Worm (Caenorhabditis elegans): ENCODE measurements around the gene perm-2.

The perm-2 gene

ce11 chrIV:1093870-1094564 lies 32.6 kb upstream of the perm-2 start, which contains the start of the genes cct-8 and Y55F3AR.2 (continued):
- peak; percentile 97 for TF ChIP-seq mab-5 (tag; optimal IDR thresholded peaks at IDR 0.05)
- TF ChIP-seq skn-1 (tag; optimal IDR thresholded peaks at IDR 0.05), result peak; percentile 77
- peak; percentile 96 for TF ChIP-seq Y55F3AM.14 (GFP tag; optimal IDR thresholded peaks at IDR 0.05)
- peak; percentile 98 for TF ChIP-seq crh-2 (tag; optimal IDR thresholded peaks at IDR 0.05)
- no peak for TF ChIP-seq nhr-11 (tag; optimal IDR thresholded peaks at IDR 0.05)
- peak; percentile 92 for TF ChIP-seq nhr-10 (tag; optimal IDR thresholded peaks at IDR 0.05)

ce11 chrIV:1096154-1096553 lies 30.4 kb upstream of the perm-2 start:
- no peak for TF ChIP-seq lin-13 (GFP tag; optimal IDR thresholded peaks at IDR 0.05)
- no peak for TF ChIP-seq nhr-23 (tag; optimal IDR thresholded peaks at IDR 0.05)
- no peak for TF ChIP-seq ztf-4 (tag; optimal IDR thresholded peaks at IDR 0.05)
- TF ChIP-seq mab-5 (tag; optimal IDR thresholded peaks at IDR 0.05), result no peak
- no peak for TF ChIP-seq sma-3 (GFP tag; optimal IDR thresholded peaks at IDR 0.05)
- no peak for TF ChIP-seq gmeb-1 (tag; optimal IDR thresholded peaks at IDR 0.05)
- no peak for TF ChIP-seq ama-1 (optimal IDR thresholded peaks at IDR 0.05)
- no peak for TF ChIP-seq nhr-6 (tag; optimal IDR thresholded peaks at IDR 0.05)
- no peak for TF ChIP-seq unc-39 (tag; optimal IDR thresholded peaks at IDR 0.05)
- TF ChIP-seq nhr-25 (tag; optimal IDR thresholded peaks at IDR 0.05), result no peak
- TF ChIP-seq lin-11 (tag; optimal IDR thresholded peaks at IDR 0.05), result no peak
- TF ChIP-seq nhr-11 (tag; optimal IDR thresholded peaks at IDR 0.05), result no peak
- no peak for TF ChIP-seq mbf-1 (tag; optimal IDR thresholded peaks at IDR 0.05)
- TF ChIP-seq nhr-237 (tag; optimal IDR thresholded peaks at IDR 0.05), result no peak
- no peak for TF ChIP-seq nhr-77 (tag; optimal IDR thresholded peaks at IDR 0.05)
- no peak for TF ChIP-seq unc-62 (GFP tag; optimal IDR thresholded peaks at IDR 0.05)
- TF ChIP-seq fos-1 (tag; optimal IDR thresholded peaks at IDR 0.05), result no peak
- no peak for TF ChIP-seq ceh-82 (tag; optimal IDR thresholded peaks at IDR 0.05)
- TF ChIP-seq egl-27 (tag; optimal IDR thresholded peaks at IDR 0.05), result no peak
- TF ChIP-seq aly-2 (tag; optimal IDR thresholded peaks at IDR 0.05), result no peak

- TF ChIP-seq egl-27 (tag; optimal IDR thresholded peaks at IDR 0.05), result no peak
- no peak for TF ChIP-seq ztf-11 (tag; optimal IDR thresholded peaks at IDR 0.05)
- TF ChIP-seq nhr-21 (tag; optimal IDR thresholded peaks at IDR 0.05), result no peak
- no peak for TF ChIP-seq elt-3 (tag; optimal IDR thresholded peaks at IDR 0.05)
- TF ChIP-seq dmd-4 (tag; optimal IDR thresholded peaks at IDR 0.05), result no peak
These were observed 29.4 kb upstream of the perm-2 start, which contains the start of gene cox-18 for ce11 chrIV:1097153-1097552. Gene cox-18, plus strand, starts transcription at chrIV:1097453.

ce11 chrIV:1104518-1104917 lies 22.1 kb upstream of the perm-2 start, which contains the start of the genes C44B12.9 and C44B12.3:
Gene C44B12.9, minus strand, starts transcription at chrIV:1104618.
Gene C44B12.3, plus strand, starts transcription at chrIV:1104766.
- TF ChIP-seq mdl-1 (tag; optimal IDR thresholded peaks at IDR 0.05) (no peak), nhr-12 (tag; optimal IDR thresholded peaks at IDR 0.05) (no peak), F13H6.1 (tag; optimal IDR thresholded peaks at IDR 0.05) (no peak), Y55F3AM.14 (GFP tag; optimal IDR thresholded peaks at IDR 0.05) (no peak), nhr-77 (tag; optimal IDR thresholded peaks at IDR 0.05) (no peak), crh-2 (tag; optimal IDR thresholded peaks at IDR 0.05) (no peak), nhr-10 (tag; optimal IDR thresholded peaks at IDR 0.05) (no peak), nhr-23 (tag; optimal IDR thresholded peaks at IDR 0.05) (no peak), gmeb-1 (tag; optimal IDR thresholded peaks at IDR 0.05) (no peak), egl-27 (tag; optimal IDR thresholded peaks at IDR 0.05) (no peak)

ce11 chrIV:1105104-1105503 lies 21.5 kb upstream of the perm-2 start:
- no peak for TF ChIP-seq crh-2 (tag; optimal IDR thresholded peaks at IDR 0.05)
- TF ChIP-seq sma-9 (GFP tag; optimal IDR thresholded peaks at IDR 0.05), result peak; percentile 2
- no peak for TF ChIP-seq sma-9 (tag; optimal IDR thresholded peaks at IDR 0.05)
- no peak for TF ChIP-seq Y55F3AM.14 (GFP tag; optimal IDR thresholded peaks at IDR 0.05)
- TF ChIP-seq ztf-11 (tag; optimal IDR thresholded peaks at IDR 0.05), result no peak
- TF ChIP-seq F13H6.1 (tag; optimal IDR thresholded peaks at IDR 0.05), result peak; percentile 46
- no peak for TF ChIP-seq snpc-4 (tag; optimal IDR thresholded peaks at IDR 0.05)
- peak; percentile 47 for TF ChIP-seq nhr-129 (tag; optimal IDR thresholded peaks at IDR 0.05)
